Fruit fly (Drosophila melanogaster) whole organism, pupa: ENCODE measurements around the gene Dic4.

Source experiments
- CG10348 ChIP-seq: fragments of 200-800 bp; sonication (Bioruptor generic); IDR thresholded peaks from 2 replicates; pipeline ENCODE4 v1.3.6; 2022; ENCODE audit warnings: missing biosample characterization, missing genetic modification characterization
- CG14655 ChIP-seq: fragments of 200-800 bp; sonication (Bioruptor generic); optimal IDR thresholded peaks from 3 replicates; lab custom pipeline; 2017; ENCODE audit warnings: mild to moderate bottlenecking, missing biosample characterization, missing genetic modification reagents, missing genetic modification characterization
- CG32121 ChIP-seq: fragments of 200-800 bp; sonication (Bioruptor generic); IDR thresholded peaks from 2 replicates; pipeline ENCODE4 v1.3.6; 2022; ENCODE audit warnings: missing biosample characterization, missing genetic modification characterization
- CG4496 ChIP-seq: fragments of 200-800 bp; sonication (Bioruptor generic); IDR thresholded peaks from 3 replicates; pipeline ENCODE4 v1.3.6; 2022; ENCODE audit warnings: missing biosample characterization, missing genetic modification characterization
- CG8159 ChIP-seq: fragments of 200-800 bp; sonication (Bioruptor generic); optimal IDR thresholded peaks from 3 replicates; lab custom pipeline; 2018; ENCODE audit warnings: missing biosample characterization, mild to moderate bottlenecking, missing genetic modification characterization, moderate library complexity
- CG8301 ChIP-seq: fragments of 200-800 bp; sonication (Bioruptor generic); optimal IDR thresholded peaks from 2 replicates; lab custom pipeline; 2018; ENCODE audit warnings: missing biosample characterization, mild to moderate bottlenecking, missing genetic modification characterization
- CG9948 ChIP-seq: fragments of 200-800 bp; sonication (Bioruptor generic); optimal IDR thresholded peaks from 2 replicates; lab custom pipeline; 2018; ENCODE audit warnings: missing biosample characterization, mild to moderate bottlenecking, missing genetic modification characterization, moderate library complexity
- D1 ChIP-seq: fragments of 200-800 bp; sonication (Bioruptor generic); optimal IDR thresholded peaks from 2 replicates; lab custom pipeline; 2018; ENCODE audit warnings: missing biosample characterization, mild to moderate bottlenecking, missing genetic modification characterization, moderate library complexity
- Ets98B ChIP-seq: fragments of 200-800 bp; sonication (Bioruptor generic); IDR thresholded peaks from 2 replicates; pipeline ENCODE4 v1.3.6; 2022; ENCODE audit warnings: missing biosample characterization, missing genetic modification characterization

The Dic4 gene

DNA sequence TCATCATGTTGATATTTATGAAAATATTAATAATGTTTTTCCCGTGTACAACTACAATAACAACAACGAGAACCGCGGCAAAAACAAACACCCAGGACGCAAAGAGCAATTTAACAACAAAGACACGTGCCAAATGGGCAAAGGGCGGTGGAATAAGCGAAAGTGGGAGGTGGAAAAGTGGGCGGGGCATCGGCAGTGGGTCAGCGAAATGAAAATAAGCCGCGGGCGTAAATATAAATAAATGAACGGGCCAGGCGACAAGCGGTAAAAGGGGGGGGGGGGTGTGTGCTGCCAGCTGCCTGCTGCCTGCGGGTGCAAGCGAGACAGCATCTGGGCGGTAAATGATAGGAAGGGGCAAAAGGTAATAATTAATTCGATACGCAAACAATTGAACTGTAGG lies 44.5 kb downstream of the Dic4 start:
- TF ChIP-seq CG4496 (GFP tag; lab: Robert Waterston, UW) (no peak), CG10348 (GFP tag; lab: Robert Waterston, UW) (no peak), CG9948 (tag; lab: Kevin White, UChicago) (no peak), Ets98B (GFP tag; lab: Robert Waterston, UW) (no peak), D1 (no peak), CG8159 (tag; lab: Kevin White, UChicago) (no peak), CG8301 (no peak), CG14655 (GFP tag; lab: Kevin White, UChicago) (no peak), CG32121 (GFP tag; lab: Robert Waterston, UW) (no peak)
